Worm (Caenorhabditis elegans) whole organism, young adult: ENCODE results near the gene sec-22.
A peak's percentile ranks its signal among the peaks of the same experiment; 100 is the strongest.

Source experiments
- B0035.1 ChIP-seq: sonication (generic microtip); optimal IDR thresholded peaks from 2 replicates; lab custom pipeline; 2016; ENCODE audit warnings: missing genetic modification characterization, mild to moderate bottlenecking, missing compliant biosample characterization, missing genotype, missing genetic modification reagents
- B0261.1 ChIP-seq: sonication (generic microtip); optimal IDR thresholded peaks from 2 replicates; lab custom pipeline; 2016; ENCODE audit warnings: mild to moderate bottlenecking, missing genetic modification characterization, moderate library complexity, missing compliant biosample characterization
- B0336.3 ChIP-seq: fragments of 200-800 bp; sonication (Bioruptor generic); IDR thresholded peaks from 2 replicates; pipeline ENCODE4 v1.3.6; 2022; ENCODE audit warnings: missing genetic modification characterization, missing compliant biosample characterization
- D2030.7 ChIP-seq: fragments of 200-800 bp; sonication (Bioruptor generic); IDR thresholded peaks from 2 replicates; pipeline ENCODE4 v1.3.6; 2022; ENCODE audit warnings: missing genetic modification reagents, missing genetic modification characterization, missing compliant biosample characterization
- F10E7.11 ChIP-seq: sonication (generic microtip); optimal IDR thresholded peaks from 2 replicates; lab custom pipeline; 2017; ENCODE audit warnings: mild to moderate bottlenecking, missing genetic modification characterization, moderate library complexity, missing compliant biosample characterization
- F37B4.10 ChIP-seq: fragments of 200-800 bp; sonication (Bioruptor generic); IDR thresholded peaks from 2 replicates; pipeline ENCODE4 v1.3.6; 2022; ENCODE audit warnings: missing genetic modification characterization, missing compliant biosample characterization
- Y56A3A.18 ChIP-seq: fragments of 200-800 bp; sonication (Bioruptor generic); IDR thresholded peaks from 2 replicates; pipeline ENCODE4 v1.3.6; 2022; ENCODE audit warnings: missing genetic modification reagents, missing genetic modification characterization, missing compliant biosample characterization
- Y67H2A.10 ChIP-seq: fragments of 200-800 bp; sonication (Bioruptor generic); conservative IDR thresholded peaks from 2 replicates; pipeline ENCODE4 v1.3.6; 2022; ENCODE audit warnings: missing genetic modification reagents, missing genetic modification characterization, missing compliant biosample characterization
- ama-1 ChIP-seq, 3 experiments: fragments of 150-350 bp in 1 of 3; sonication (generic microtip) in 2 of 3; optimal IDR thresholded peaks; 2 replicates each; lab custom pipeline; 2014 to 2018; ENCODE audit warnings: missing biosample characterization in 2 of 3, missing genetic modification characterization in 2 of 3, missing genetic modification reagents in 2 of 3
- atf-7 ChIP-seq: sonication (generic microtip); optimal IDR thresholded peaks from 2 replicates; lab custom pipeline; 2017; ENCODE audit warnings: mild to moderate bottlenecking, missing genetic modification characterization, missing compliant biosample characterization
- attf-6 ChIP-seq: fragments of 200-800 bp; sonication (Bioruptor generic); IDR thresholded peaks from 2 replicates; pipeline ENCODE4 v1.3.6; 2022; ENCODE audit warnings: missing genetic modification reagents, missing genetic modification characterization, missing compliant biosample characterization
- ccch-3 ChIP-seq: fragments of 200-800 bp; sonication (Bioruptor generic); optimal IDR thresholded peaks from 2 replicates; lab custom pipeline; 2018; ENCODE audit warnings: mild to moderate bottlenecking, missing genetic modification characterization, missing compliant biosample characterization
- cebp-1 ChIP-seq, 2 experiments: fragments of 200-800 bp in 1 of 2; sonication (Bioruptor generic) in 1 of 2; sonication (generic microtip) in 1 of 2; IDR thresholded peaks in 1 of 2; optimal IDR thresholded peaks in 1 of 2; 2 replicates each; pipeline versions ENCODE4 v1.3.6 to Lab custom; 2017 to 2022; ENCODE audit warnings: missing compliant biosample characterization in 2 of 2, missing genetic modification characterization in 2 of 2, mild to moderate bottlenecking in 1 of 2, missing genetic modification reagents in 1 of 2, moderate library complexity in 1 of 2
- ceh-27 ChIP-seq: fragments of 200-800 bp; sonication (Bioruptor generic); optimal IDR thresholded peaks from 2 replicates; lab custom pipeline; 2018; ENCODE audit warnings: mild to moderate bottlenecking, missing genetic modification characterization, moderate library complexity, missing compliant biosample characterization
- die-1 ChIP-seq: sonication (generic microtip); optimal IDR thresholded peaks from 2 replicates; lab custom pipeline; 2016; ENCODE audit warnings: missing genotype, mild to moderate bottlenecking, missing genetic modification characterization, missing compliant biosample characterization
- dox-1 ChIP-seq: fragments of 200-800 bp; sonication (Bioruptor generic); IDR thresholded peaks from 2 replicates; pipeline ENCODE4 v1.3.6; 2022; ENCODE audit warnings: missing genetic modification reagents, missing genetic modification characterization, missing compliant biosample characterization
- egrh-3 ChIP-seq: fragments of 200-800 bp; sonication (Bioruptor generic); IDR thresholded peaks from 2 replicates; pipeline ENCODE4 v1.3.6; 2022; ENCODE audit warnings: missing genetic modification reagents, missing genetic modification characterization, missing compliant biosample characterization
- hmg-1.2 ChIP-seq: fragments of 200-800 bp; sonication (Bioruptor generic); IDR thresholded peaks from 2 replicates; pipeline ENCODE4 v1.3.6; 2022; ENCODE audit warnings: missing genetic modification reagents, missing genetic modification characterization, missing compliant biosample characterization
- hmg-20 ChIP-seq: fragments of 200-800 bp; sonication (Bioruptor generic); IDR thresholded peaks from 2 replicates; pipeline ENCODE4 v1.3.6; 2022; ENCODE audit warnings: missing genetic modification reagents, missing genetic modification characterization, missing compliant biosample characterization
- hrde-1 ChIP-seq: sonication (generic microtip); optimal IDR thresholded peaks from 2 replicates; lab custom pipeline; 2016; ENCODE audit warnings: missing genetic modification characterization, mild to moderate bottlenecking, missing compliant biosample characterization, moderate library complexity, missing genotype, missing genetic modification reagents, borderline replicate concordance
- lin-26 ChIP-seq: fragments of 200-800 bp; sonication (Bioruptor generic); IDR thresholded peaks from 2 replicates; pipeline ENCODE4 v1.3.6; 2022; ENCODE audit warnings: missing genetic modification reagents, missing genetic modification characterization, missing compliant biosample characterization
- lin-54 ChIP-seq: fragments of 200-800 bp; sonication (Bioruptor generic); optimal IDR thresholded peaks from 2 replicates; lab custom pipeline; 2018; ENCODE audit warnings: mild to moderate bottlenecking, missing genetic modification characterization, missing compliant biosample characterization
- mcd-1 ChIP-seq: fragments of 200-800 bp; sonication (Bioruptor generic); IDR thresholded peaks from 2 replicates; pipeline ENCODE4 v1.3.6; 2022; ENCODE audit warnings: missing genetic modification reagents, missing genetic modification characterization, missing compliant biosample characterization
- nfyb-1 ChIP-seq: fragments of 200-800 bp; sonication (Bioruptor generic); IDR thresholded peaks from 2 replicates; pipeline ENCODE4 v1.3.6; 2022; ENCODE audit warnings: missing genetic modification reagents, missing genetic modification characterization, missing compliant biosample characterization
- rcor-1 ChIP-seq: fragments of 200-800 bp; sonication (Bioruptor generic); IDR thresholded peaks from 2 replicates; pipeline ENCODE4 v1.3.6; 2022; ENCODE audit warnings: missing genetic modification reagents, missing genetic modification characterization, missing compliant biosample characterization
- rec-8 ChIP-seq, 2 experiments: sonication (generic microtip); optimal IDR thresholded peaks; 2 replicates each; lab custom pipeline; 2016; ENCODE audit warnings: mild to moderate bottlenecking in 2 of 2, missing genetic modification characterization in 2 of 2, missing genetic modification reagents in 2 of 2, missing genotype in 2 of 2, missing biosample characterization in 1 of 2, missing compliant biosample characterization in 1 of 2, moderate library complexity in 1 of 2
- rpc-1 ChIP-seq, 2 experiments: fragments of 150-350 bp in 1 of 2; sonication (generic microtip) in 1 of 2; optimal IDR thresholded peaks; 2 replicates each; lab custom pipeline; 2014 to 2018; ENCODE audit warnings: missing biosample characterization in 1 of 2, missing genetic modification characterization in 1 of 2, missing genetic modification reagents in 1 of 2, missing genotype in 1 of 2
- sdz-38 ChIP-seq: sonication (generic microtip); optimal IDR thresholded peaks from 2 replicates; lab custom pipeline; 2016; ENCODE audit warnings: missing genotype, missing genetic modification characterization, missing compliant biosample characterization
- snpc-3.4 ChIP-seq: sonication (generic microtip); optimal IDR thresholded peaks from 2 replicates; lab custom pipeline; 2017; ENCODE audit warnings: missing genetic modification characterization, mild to moderate bottlenecking, missing compliant biosample characterization, antibody characterized with exemption, moderate library complexity, missing genotype, missing genetic modification reagents
- snpc-4 ChIP-seq, 5 experiments: fragments of 150-350 bp in 1 of 5; sonication (generic microtip) in 4 of 5; optimal IDR thresholded peaks; 2 replicates each; lab custom pipeline; 2014 to 2018; ENCODE audit warnings: missing genetic modification characterization in 5 of 5, missing biosample characterization in 3 of 5, antibody characterized with exemption in 2 of 5, mild to moderate bottlenecking in 2 of 5, missing compliant biosample characterization in 2 of 5, missing genotype in 2 of 5, moderate library complexity in 2 of 5, missing genetic modification reagents in 1 of 5
- somi-1 ChIP-seq: fragments of 200-800 bp; sonication (Bioruptor generic); optimal IDR thresholded peaks from 2 replicates; lab custom pipeline; 2018; ENCODE audit warnings: mild to moderate bottlenecking, missing genetic modification characterization, missing compliant biosample characterization
- tbp1 ChIP-seq: fragments of 200-800 bp; sonication (Bioruptor generic); optimal IDR thresholded peaks from 2 replicates; lab custom pipeline; 2018; ENCODE audit warnings: mild to moderate bottlenecking, missing genetic modification characterization, missing compliant biosample characterization
- tbx-9 ChIP-seq: sonication (generic microtip); optimal IDR thresholded peaks from 2 replicates; lab custom pipeline; 2016; ENCODE audit warnings: borderline replicate concordance, missing genetic modification characterization, inconsistent platforms, missing compliant biosample characterization
- zfh-2 ChIP-seq: fragments of 200-800 bp; sonication (Bioruptor generic); conservative IDR thresholded peaks from 2 replicates; pipeline ENCODE4 v1.3.6; 2022; ENCODE audit warnings: missing genetic modification reagents, missing genetic modification characterization, missing compliant biosample characterization
- ztf-25 ChIP-seq: fragments of 200-800 bp; sonication (Bioruptor generic); IDR thresholded peaks from 2 replicates; pipeline ENCODE4 v1.3.6; 2022; ENCODE audit warnings: missing genetic modification reagents, missing genetic modification characterization, missing compliant biosample characterization
- ztf-28 ChIP-seq: fragments of 200-800 bp; sonication (Bioruptor generic); IDR thresholded peaks from 2 replicates; pipeline ENCODE4 v1.3.6; 2022; ENCODE audit warnings: missing genetic modification reagents, missing genetic modification characterization, missing compliant biosample characterization

Gene sec-22

DNA sequence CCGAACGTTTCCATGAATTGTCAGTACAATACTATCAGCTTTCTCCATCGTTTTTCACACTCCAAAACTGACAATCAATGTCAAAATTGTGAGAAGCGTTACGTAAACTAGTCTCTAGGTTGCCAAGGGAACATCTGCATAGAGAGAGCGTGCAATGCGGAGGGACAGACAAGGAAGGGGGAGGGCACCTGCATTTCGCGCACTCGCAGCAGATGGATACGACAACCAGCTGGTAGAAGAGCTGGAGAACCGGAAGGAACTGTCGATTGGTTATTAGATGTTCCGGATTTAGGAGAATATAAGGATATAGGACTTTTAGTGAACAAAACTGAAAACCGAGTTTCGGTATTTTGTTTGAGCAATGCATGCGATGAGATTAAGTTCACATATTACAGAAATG is 33.6 kb downstream of the sec-22 start, which contains the start of gene mksr-1:
Gene mksr-1 (minus strand): TSS at position 144 of the 400 bp plus-strand sequence.
- TF ChIP-seq zfh-2 (GFP tag; lab: Robert Waterston, UW) (0 out of 2 replicates have a peak, but pooled peaks have one; percentile 12), tbp1 (no peak), egrh-3 (GFP tag; lab: Robert Waterston, UW) (0 out of 2 replicates have a peak, but pooled peaks have one; percentile 16), hrde-1 (tag; lab: Kevin White, UChicago) (no peak), dox-1 (GFP tag; lab: Robert Waterston, UW) (no peak)

DNA sequence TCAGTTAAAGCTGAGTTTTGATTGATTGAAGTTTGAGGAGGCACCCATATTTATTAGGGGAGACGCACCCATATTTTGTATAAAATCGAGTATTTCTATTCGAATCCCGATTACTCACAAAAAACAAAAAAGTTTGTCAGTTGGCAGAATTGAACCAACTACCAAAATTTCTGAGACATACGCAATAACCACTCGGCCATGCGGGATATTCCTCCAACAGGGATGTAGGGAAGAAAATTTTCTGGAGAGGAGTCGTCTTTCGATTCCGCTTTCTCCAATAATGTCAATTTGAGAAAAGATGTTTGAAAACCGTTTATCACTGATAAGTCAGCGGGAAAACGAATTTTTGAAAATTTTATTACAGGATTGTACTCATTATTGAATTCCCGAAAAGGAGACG is 35.2 kb downstream of the sec-22 start:
- TF ChIP-seq hmg-1.2 (GFP tag; lab: Robert Waterston, UW) = peak; percentile 61; the same call in 1 of the 2 replicates
- peak; percentile 66 for TF ChIP-seq dox-1 (GFP tag; lab: Robert Waterston, UW)
- 0 out of 2 replicates have a peak, but pooled peaks have one; percentile 27 for TF ChIP-seq ztf-25 (GFP tag; lab: Robert Waterston, UW)
- peak; percentile 71 for TF ChIP-seq lin-26 (GFP tag; lab: Robert Waterston, UW)
- TF ChIP-seq tbp1 = peak; percentile 80
- peak; percentile 55 for TF ChIP-seq B0261.1
- peak; percentile 31 for TF ChIP-seq rpc-1 (optimal IDR thresholded peaks at IDR 0.05; lab: Kevin White, UChicago)
- TF ChIP-seq rpc-1 (tag; optimal IDR thresholded peaks at IDR 0.05; lab: Kevin White, UChicago) = peak; percentile 58
- TF ChIP-seq nfyb-1 (GFP tag; lab: Robert Waterston, UW) = peak; percentile 45; the same call in 1 of the 2 replicates
- peak; percentile 44; the same call in 1 of the 2 replicates for TF ChIP-seq rcor-1 (GFP tag; lab: Robert Waterston, UW)
- peak; percentile 68; the same call in 1 of the 2 replicates for TF ChIP-seq Y56A3A.18 (GFP tag; lab: Robert Waterston, UW)

DNA sequence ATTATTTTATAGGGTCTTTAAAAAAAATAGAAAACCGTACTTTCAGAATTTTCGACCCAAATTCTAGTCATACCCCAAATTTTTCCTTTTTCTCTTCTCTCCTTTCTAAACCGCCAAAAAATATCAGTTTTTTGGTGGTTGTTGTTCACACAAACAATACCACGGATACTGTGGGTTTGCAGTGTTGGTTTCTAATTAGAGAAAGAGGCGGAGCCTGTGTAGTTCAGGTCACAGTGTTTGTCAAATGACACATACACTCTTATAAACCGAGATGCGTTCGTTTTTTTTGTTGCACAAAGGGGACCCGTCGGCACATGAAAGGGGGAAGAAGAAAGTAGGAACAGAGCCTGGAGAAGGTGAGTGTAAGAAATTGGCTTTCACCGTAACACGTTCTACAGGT is 36.8 kb downstream of the sec-22 start, which contains the start of gene lim-6:
Gene lim-6 (plus strand): TSS at position 301 of the 400 bp plus-strand sequence.
- TF ChIP-seq mcd-1 (no peak), sdz-38 (tag; lab: Kevin White, UChicago) (no peak), ceh-27 (GFP tag; lab: Kevin White, UChicago) (no peak), Y67H2A.10 (GFP tag; lab: Robert Waterston, UW) (no peak), snpc-4 (GFP tag; optimal IDR thresholded peaks at IDR 0.05; lab: Kevin White, UChicago) (no peak), snpc-4 (tag; optimal IDR thresholded peaks at IDR 0.05; lab: Kevin White, UChicago) (no peak), ccch-3 (GFP tag; lab: Kevin White, UChicago) (no peak), rec-8 (tag; optimal IDR thresholded peaks at IDR 0.05; lab: Kevin White, UChicago) (no peak), D2030.7 (GFP tag; lab: Robert Waterston, UW) (no peak), tbp1 (no peak), B0261.1 (no peak), ztf-28 (no peak)

DNA sequence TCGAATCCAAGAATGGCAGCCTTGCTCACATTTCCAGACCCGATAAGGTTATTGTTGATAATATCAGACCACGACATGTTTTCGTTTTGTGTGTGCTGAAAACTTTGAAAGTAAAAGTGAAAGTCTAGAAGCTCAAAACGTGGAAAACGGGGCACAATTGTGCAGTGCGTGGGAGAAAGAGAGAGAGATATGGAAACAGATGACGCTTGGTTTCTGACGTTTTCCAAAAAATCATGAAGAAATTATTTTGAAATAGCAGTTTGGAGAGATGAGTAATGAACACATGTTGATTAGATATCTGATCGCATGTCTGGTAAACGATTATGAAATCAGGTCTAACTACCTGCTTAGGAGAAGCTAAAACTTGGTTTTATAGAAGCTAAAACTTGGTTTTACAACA is 45.2 kb downstream of the sec-22 start, which contains the start of gene pfn-3:
Gene pfn-3 (minus strand): TSS at position 101 of the 400 bp plus-strand sequence.
- TF ChIP-seq cebp-1 (GFP tag; IDR thresholded peaks at IDR 0.05; lab: Robert Waterston, UW) (no peak), cebp-1 (tag; optimal IDR thresholded peaks at IDR 0.05; lab: Kevin White, UChicago) (peak; percentile 41), D2030.7 (GFP tag; lab: Robert Waterston, UW) (no peak)
- TF ChIP-seq, all 124 proteins: peak for 1

DNA sequence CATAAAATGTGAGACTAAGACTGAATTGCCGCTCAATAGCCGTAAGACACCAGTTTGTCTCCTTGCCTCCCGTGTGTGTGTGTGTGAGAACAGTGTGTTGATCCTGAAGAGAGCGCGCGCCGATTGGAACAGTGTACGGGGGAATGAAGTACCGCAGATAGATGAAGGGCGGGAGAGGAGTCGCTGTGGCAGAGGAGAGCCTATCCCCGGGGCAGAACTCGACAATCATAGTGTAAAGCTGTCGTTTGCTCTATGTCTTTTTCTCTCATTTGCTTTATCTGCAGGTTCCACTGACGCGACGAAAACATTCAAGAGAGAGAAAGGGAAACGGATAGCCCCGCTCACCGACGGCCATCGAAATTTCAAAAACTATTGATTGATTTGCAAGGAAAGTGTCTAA is 46.6 kb downstream of the sec-22 start:
- peak; percentile 59 for TF ChIP-seq zfh-2 (GFP tag; lab: Robert Waterston, UW)
- TF ChIP-seq ama-1 (optimal IDR thresholded peaks at IDR 0.05; lab: Kevin White, UChicago) = no peak
- no peak for TF ChIP-seq ama-1 (GFP tag; optimal IDR thresholded peaks at IDR 0.05; lab: Kevin White, UChicago)

DNA sequence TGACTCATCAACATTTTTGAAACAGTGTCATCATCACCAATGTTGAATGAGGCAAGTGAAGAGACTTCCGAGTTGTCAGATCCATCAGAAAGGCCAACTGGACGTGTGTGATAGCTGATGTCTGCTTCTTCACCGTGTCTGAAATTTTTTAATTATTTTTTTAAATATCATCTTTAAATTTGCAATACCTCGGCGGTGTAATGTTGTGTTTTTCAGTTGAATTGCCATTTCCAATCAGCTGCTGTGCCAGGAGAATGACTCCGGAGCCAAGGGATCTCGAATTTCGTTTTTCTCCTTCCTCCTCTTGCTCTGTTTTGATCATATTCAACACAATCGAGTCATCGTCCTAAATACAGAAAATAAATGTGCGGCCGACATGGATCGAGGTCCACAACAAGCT is 49.7 kb downstream of the sec-22 start:
- TF ChIP-seq snpc-3.4 (tag; lab: Kevin White, UChicago) (no peak), mcd-1 (no peak), B0035.1 (tag; lab: Kevin White, UChicago) (no peak), lin-54 (GFP tag; lab: Kevin White, UChicago) (no peak), hmg-20 (no peak), F10E7.11 (no peak), F37B4.10 (GFP tag; lab: Robert Waterston, UW) (no peak), attf-6 (no peak), nfyb-1 (GFP tag; lab: Robert Waterston, UW) (no peak), somi-1 (no peak), tbx-9 (tag; lab: Kevin White, UChicago) (no peak), atf-7 (no peak), B0336.3 (GFP tag; lab: Robert Waterston, UW) (no peak), die-1 (tag; lab: Kevin White, UChicago) (no peak)
